Worm (Caenorhabditis elegans): ENCODE measurements around the gene snpn-1.
"Not testable (repeated sequence)": the region's sequence is repeated elsewhere in the genome, so short reads cannot be mapped to it uniquely, and the experiment has no call there.

The snpn-1 gene

ce11 chrIV:5093462-5093861 is 2.6 kb upstream of the snpn-1 start:
- TF ChIP-seq unc-62 (GFP tag; optimal IDR thresholded peaks at IDR 0.05) = no peak

- no peak for TF ChIP-seq unc-62 (GFP tag; optimal IDR thresholded peaks at IDR 0.05)
Observed at ce11 chrIV:5088814-5089322, 2.0 kb downstream of the snpn-1 start, which contains the start of gene ivd-1. TSS of gene ivd-1 (minus strand) at chrIV:5088864.

- no peak for TF ChIP-seq unc-62 (GFP tag; optimal IDR thresholded peaks at IDR 0.05)
Observed at ce11 chrIV:5086961-5087326, 3.9 kb downstream of the snpn-1 start.

ce11 chrIV:5086243-5086960 is 4.4 kb downstream of the snpn-1 start:
- TF ChIP-seq unc-62 (GFP tag; optimal IDR thresholded peaks at IDR 0.05) = no peak

- no peak for TF ChIP-seq unc-62 (GFP tag; optimal IDR thresholded peaks at IDR 0.05)
Observed at ce11 chrIV:5085782-5086181, 5.1 kb downstream of the snpn-1 start.

- TF ChIP-seq unc-62 (GFP tag; optimal IDR thresholded peaks at IDR 0.05) = no peak
Observed at ce11 chrIV:5083832-5084231, 7.0 kb downstream of the snpn-1 start.

ce11 chrIV:5082900-5083530 is 7.8 kb downstream of the snpn-1 start, which contains the start of gene pygo-1:
TSS of gene pygo-1 (plus strand) at chrIV:5083303.
- no peak for TF ChIP-seq unc-62 (GFP tag; optimal IDR thresholded peaks at IDR 0.05)

- TF ChIP-seq unc-62 (GFP tag; optimal IDR thresholded peaks at IDR 0.05) = no peak
Observed at ce11 chrIV:5081122-5081521, 9.7 kb downstream of the snpn-1 start.

- TF ChIP-seq unc-62 (GFP tag; optimal IDR thresholded peaks at IDR 0.05) = no peak
Observed at ce11 chrIV:5078846-5079245, 12.0 kb downstream of the snpn-1 start.

ce11 chrIV:5077918-5078317 is 12.9 kb downstream of the snpn-1 start:
- TF ChIP-seq unc-62 (GFP tag; optimal IDR thresholded peaks at IDR 0.05) = no peak

- no peak for TF ChIP-seq unc-62 (GFP tag; optimal IDR thresholded peaks at IDR 0.05)
Observed at ce11 chrIV:5076607-5077006, 14.2 kb downstream of the snpn-1 start.

ce11 chrIV:5073836-5074235 is 17.0 kb downstream of the snpn-1 start:
- no peak for TF ChIP-seq unc-62 (GFP tag; optimal IDR thresholded peaks at IDR 0.05)

- not testable (repeated sequence) for TF ChIP-seq unc-62 (GFP tag; optimal IDR thresholded peaks at IDR 0.05)
Observed at ce11 chrIV:5070593-5070992, 20.2 kb downstream of the snpn-1 start, which contains the start of gene C02B10.6. TSS of gene C02B10.6 (plus strand) at chrIV:5070893.

- not testable (repeated sequence) for TF ChIP-seq unc-62 (GFP tag; optimal IDR thresholded peaks at IDR 0.05)
Observed at ce11 chrIV:5068541-5068940, 22.3 kb downstream of the snpn-1 start, which contains the start of the genes R13H9.6 and rmd-6. TSS of gene R13H9.6 (minus strand) at chrIV:5068641. TSS of gene rmd-6 (plus strand) at chrIV:5068845.

- not testable (repeated sequence) for TF ChIP-seq unc-62 (GFP tag; optimal IDR thresholded peaks at IDR 0.05)
Observed at ce11 chrIV:5066887-5067286, 24.0 kb downstream of the snpn-1 start, which contains the start of gene ttbk-2.2. TSS of gene ttbk-2.2 (minus strand) at chrIV:5066987.

- TF ChIP-seq unc-62 (GFP tag; optimal IDR thresholded peaks at IDR 0.05) = not testable (repeated sequence)
Observed at ce11 chrIV:5064961-5065360, 25.9 kb downstream of the snpn-1 start, which contains the start of gene msp-53. TSS of gene msp-53 (minus strand) at chrIV:5065061.

ce11 chrIV:5063297-5063696 is 27.5 kb downstream of the snpn-1 start:
- no peak for TF ChIP-seq unc-62 (GFP tag; optimal IDR thresholded peaks at IDR 0.05)
